Worm (Caenorhabditis elegans): ENCODE data around the gene T09F5.2.

DNA sequence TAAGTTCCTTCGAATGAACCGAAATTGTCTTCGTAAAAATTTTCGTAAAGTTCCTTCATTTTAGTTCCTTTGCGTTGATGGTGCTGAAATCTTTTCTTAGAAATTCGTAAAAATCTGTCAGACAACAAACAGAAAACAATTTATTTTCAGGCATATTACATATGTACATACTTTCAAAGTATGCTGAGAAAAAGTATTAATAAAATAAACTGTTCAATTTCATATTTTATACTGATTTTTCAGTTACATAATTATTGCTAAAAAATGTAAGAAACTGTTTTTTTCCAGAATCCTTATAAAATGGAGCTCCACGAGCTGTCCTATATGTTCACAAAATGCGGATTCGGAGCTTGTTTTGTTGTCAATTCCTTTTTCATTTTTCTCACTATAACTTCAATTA lies 7.9 kb downstream of the T09F5.2 start, which contains the start of gene str-45:
- no peak for TF ChIP-seq sdc-2 (tag; optimal IDR thresholded peaks at IDR 0.05)
- no peak for TF ChIP-seq fkh-10 (GFP tag; optimal IDR thresholded peaks at IDR 0.05)

All from whole organism, late embryonic.